Fruit fly (Drosophila melanogaster): ENCODE results near the gene glob3.

glob3 gene

DNA sequence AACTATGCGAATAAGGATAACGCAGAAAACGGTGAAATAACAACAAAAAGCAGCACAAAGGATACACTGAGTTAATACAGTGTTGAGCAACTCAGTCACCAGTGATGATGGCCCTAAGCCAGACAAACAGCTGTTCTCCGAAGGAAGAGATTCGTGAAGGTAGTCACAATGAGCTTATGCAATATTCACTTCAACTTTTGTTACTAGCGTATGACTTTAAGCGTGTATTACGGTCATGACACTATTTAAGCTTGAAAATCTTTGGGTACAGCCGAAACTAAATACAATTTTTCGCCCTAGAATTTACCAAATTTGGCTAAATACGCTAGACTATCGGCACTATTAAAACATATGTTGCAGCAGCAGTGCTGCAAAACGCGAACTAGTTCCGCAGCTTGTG, 26.4 kb downstream of the glob3 start, which contains the start of the genes disp and ECSIT (continued):
- TF ChIP-seq CG7368 (GFP tag; optimal IDR thresholded peaks at IDR 0.05) (no peak), CG11902 (GFP tag; optimal IDR thresholded peaks at IDR 0.05) (no peak), dsx (GFP tag; optimal IDR thresholded peaks at IDR 0.05; ENCODE audit: poor library complexity, severe bottlenecking) (no peak), Ets96B (tag; optimal IDR thresholded peaks at IDR 0.05) (no peak), Ets21C (GFP tag; optimal IDR thresholded peaks at IDR 0.05) (no peak), Sox14 (GFP tag; optimal IDR thresholded peaks at IDR 0.05) (peak; percentile 87), Hr38 (GFP tag; optimal IDR thresholded peaks at IDR 0.05) (no peak), salr (GFP tag; optimal IDR thresholded peaks at IDR 0.05) (no peak), cyc (GFP tag; optimal IDR thresholded peaks at IDR 0.05) (peak; percentile 55), CG6854 (GFP tag; optimal IDR thresholded peaks at IDR 0.05) (no peak), topi (GFP tag; optimal IDR thresholded peaks at IDR 0.05) (no peak), Hr39 (GFP tag; optimal IDR thresholded peaks at IDR 0.05) (peak; percentile 49), CG8632 (GFP tag; optimal IDR thresholded peaks at IDR 0.05) (no peak), Eip75B (GFP tag; optimal IDR thresholded peaks at IDR 0.05) (no peak), OdsH (GFP tag; optimal IDR thresholded peaks at IDR 0.05) (no peak)

DNA sequence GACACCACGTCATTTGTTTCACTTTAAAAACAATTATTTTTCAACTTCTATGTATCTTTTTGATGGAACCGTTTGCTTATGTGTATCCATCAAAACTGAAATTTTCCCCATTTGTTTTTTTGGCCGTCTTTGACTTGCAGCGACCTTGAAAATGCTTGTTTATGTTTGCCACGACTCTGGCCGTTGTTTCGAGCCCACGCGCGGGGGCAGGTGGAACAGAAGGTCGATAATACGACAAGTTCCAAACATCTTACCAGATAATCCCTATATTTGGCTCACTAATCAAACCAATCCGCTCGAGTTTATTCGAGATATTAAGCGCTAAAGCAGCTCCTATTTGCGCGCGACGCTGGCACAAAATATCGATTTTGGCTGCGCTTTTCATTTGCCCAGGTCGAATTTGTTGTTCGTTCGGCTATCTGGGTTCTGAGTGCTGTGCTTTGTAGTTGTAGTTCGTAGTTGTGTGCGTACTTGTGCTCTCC, 30.9 kb downstream of the glob3 start:
- no peak for TF ChIP-seq achi (GFP tag; optimal IDR thresholded peaks at IDR 0.05)

DNA sequence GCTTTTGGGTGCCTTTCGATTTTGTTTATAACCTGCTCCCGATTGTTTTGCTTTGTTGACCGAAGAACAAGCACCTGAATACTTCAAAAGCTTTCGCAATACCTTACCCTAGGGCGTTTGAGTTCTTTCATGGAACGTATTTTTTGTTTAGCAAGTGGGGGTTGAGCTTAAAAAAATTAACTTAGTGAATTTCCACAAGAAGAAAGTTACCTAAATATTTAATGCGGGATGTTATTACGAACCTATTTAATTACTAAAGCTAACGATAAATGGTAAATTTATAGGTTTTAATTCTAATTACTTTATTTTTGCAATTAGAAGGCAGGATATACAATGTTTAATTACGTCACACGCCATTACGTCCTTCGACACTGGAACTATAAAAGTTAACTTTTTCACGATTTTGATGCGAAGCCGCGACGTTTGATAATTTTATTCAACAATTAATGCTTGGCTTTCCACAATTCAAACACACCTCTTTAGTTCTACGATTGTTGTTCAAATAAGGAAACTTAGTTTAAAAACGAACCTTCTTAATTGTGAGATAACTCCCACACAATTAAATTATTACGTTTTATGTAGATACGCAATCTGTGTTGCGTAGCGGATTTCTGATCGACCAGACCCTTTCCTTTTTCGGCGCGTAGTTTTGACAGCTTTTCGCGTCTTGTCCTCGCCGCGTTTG, 31.5 kb downstream of the glob3 start:
- peak; percentile 6 for TF ChIP-seq CG11902 (GFP tag; optimal IDR thresholded peaks at IDR 0.05)
- TF ChIP-seq fkh (GFP tag; optimal IDR thresholded peaks at IDR 0.05) = peak; percentile 58
- peak; percentile 34 for TF ChIP-seq Eip75B (GFP tag; optimal IDR thresholded peaks at IDR 0.05)
- TF ChIP-seq CG6792 (GFP tag; optimal IDR thresholded peaks at IDR 0.05) = peak; percentile 12
- no peak for TF ChIP-seq Sox14 (GFP tag; optimal IDR thresholded peaks at IDR 0.05)
- peak; percentile 7 for TF ChIP-seq spab (GFP tag; optimal IDR thresholded peaks at IDR 0.05)
- TF ChIP-seq fd59A (GFP tag; optimal IDR thresholded peaks at IDR 0.05) = peak; percentile 40
- TF ChIP-seq Hr39 (GFP tag; optimal IDR thresholded peaks at IDR 0.05) = peak; percentile 43
- TF ChIP-seq CG6163 (GFP tag; IDR thresholded peaks at IDR 0.05) = 0 out of 3 replicates have a peak, but pooled peaks have one; percentile 45
- peak; percentile 26; the same call in 1 of the 2 replicates for TF ChIP-seq CG15336 (GFP tag; IDR thresholded peaks at IDR 0.05)
- peak; percentile 52 for TF ChIP-seq dac (GFP tag; optimal IDR thresholded peaks at IDR 0.05)
- no peak for TF ChIP-seq CG1621 (tag; optimal IDR thresholded peaks at IDR 0.05)
- TF ChIP-seq CG4318 (GFP tag; optimal IDR thresholded peaks at IDR 0.05) = peak; percentile 59
- no peak for TF ChIP-seq CG9139 (GFP tag; optimal IDR thresholded peaks at IDR 0.05)
- no peak for TF ChIP-seq Eip93F (GFP tag; optimal IDR thresholded peaks at IDR 0.05)
- no peak; the same call in 1 of the 2 replicates for TF ChIP-seq Gug (GFP tag; IDR thresholded peaks at IDR 0.05)
- TF ChIP-seq CG7368 (GFP tag; optimal IDR thresholded peaks at IDR 0.05) = no peak
- TF ChIP-seq Sox15 (GFP tag; optimal IDR thresholded peaks at IDR 0.05) = no peak
- peak; percentile 58 for TF ChIP-seq acj6 (GFP tag; optimal IDR thresholded peaks at IDR 0.05)
- peak; percentile 61 for TF ChIP-seq topi (GFP tag; optimal IDR thresholded peaks at IDR 0.05)
- peak; percentile 61 for TF ChIP-seq lz (GFP tag; optimal IDR thresholded peaks at IDR 0.05)
- TF ChIP-seq fd85E (GFP tag; optimal IDR thresholded peaks at IDR 0.05) = no peak
- TF ChIP-seq CG6808 (GFP tag; optimal IDR thresholded peaks at IDR 0.05) = peak; percentile 8
- peak; percentile 40 for TF ChIP-seq cyc (GFP tag; optimal IDR thresholded peaks at IDR 0.05)
- no peak for TF ChIP-seq CG8319 (GFP tag; optimal IDR thresholded peaks at IDR 0.05)
- TF ChIP-seq CG32006 (GFP tag; optimal IDR thresholded peaks at IDR 0.05) = peak; percentile 74
- peak; percentile 58 for TF ChIP-seq Met (GFP tag; optimal IDR thresholded peaks at IDR 0.05)
- peak; percentile 59 for TF ChIP-seq CG10631 (GFP tag; optimal IDR thresholded peaks at IDR 0.05)
- TF ChIP-seq CG16779 (tag; optimal IDR thresholded peaks at IDR 0.05) = no peak
- peak; percentile 45 for TF ChIP-seq Hr4 (GFP tag; optimal IDR thresholded peaks at IDR 0.05)
- peak; percentile 29 for TF ChIP-seq Sox102F (GFP tag; optimal IDR thresholded peaks at IDR 0.05)
- peak; percentile 49; the same call in 1 of the 3 replicates for TF ChIP-seq eg (GFP tag; IDR thresholded peaks at IDR 0.05)
- TF ChIP-seq CG8632 (GFP tag; optimal IDR thresholded peaks at IDR 0.05) = peak; percentile 5
- TF ChIP-seq CG6854 (GFP tag; optimal IDR thresholded peaks at IDR 0.05) = no peak
- peak; percentile 49 for TF ChIP-seq CG31627 (GFP tag; optimal IDR thresholded peaks at IDR 0.05)
- TF ChIP-seq Smox (GFP tag; optimal IDR thresholded peaks at IDR 0.05) = peak; percentile 62
- TF ChIP-seq ss (GFP tag; optimal IDR thresholded peaks at IDR 0.05) = peak in 1 of 2 experiments; percentile 4
- TF ChIP-seq CG6276 (GFP tag; optimal IDR thresholded peaks at IDR 0.05) = no peak
- TF ChIP-seq achi (GFP tag; optimal IDR thresholded peaks at IDR 0.05) = peak; percentile 30

Measured in whole organism, prepupa.